Fruit fly (Drosophila melanogaster) whole organism, prepupa: ENCODE results near the gene Aprt.
A peak's percentile ranks its signal among the peaks of the same experiment; 100 is the strongest.

ENCODE experiments used
- Blimp-1 ChIP-seq: fragments of 200-800 bp; sonication (Bioruptor generic); optimal IDR thresholded peaks from 3 replicates; lab custom pipeline; 2017; ENCODE audit warnings: missing biosample characterization, missing genetic modification characterization, mild to moderate bottlenecking, moderate library complexity, missing genetic modification reagents
- CG10669 ChIP-seq: fragments of 200-800 bp; sonication (Bioruptor generic); optimal IDR thresholded peaks from 3 replicates; lab custom pipeline; 2018; ENCODE audit warnings: missing biosample characterization, mild to moderate bottlenecking, missing genetic modification characterization, moderate library complexity
- CG11762 ChIP-seq: fragments of 200-800 bp; sonication (Bioruptor generic); optimal IDR thresholded peaks from 3 replicates; lab custom pipeline; 2016; ENCODE audit warnings: missing biosample characterization, missing genetic modification characterization; ENCODE audit not compliant: insufficient read depth
- CG11902 ChIP-seq: fragments of 200-800 bp; sonication (Bioruptor generic); optimal IDR thresholded peaks from 3 replicates; lab custom pipeline; 2016; ENCODE audit warnings: missing biosample characterization, missing genetic modification characterization
- CG15336 ChIP-seq: fragments of 200-800 bp; sonication (Bioruptor generic); IDR thresholded peaks from 2 replicates; pipeline ENCODE4 v1.3.6; 2022; ENCODE audit warnings: missing biosample characterization, missing genetic modification characterization
- CG1621 ChIP-seq: fragments of 200-800 bp; sonication (Bioruptor generic); optimal IDR thresholded peaks from 3 replicates; lab custom pipeline; 2018; ENCODE audit warnings: missing biosample characterization, mild to moderate bottlenecking, missing genetic modification characterization
- CG16779 ChIP-seq: fragments of 200-800 bp; sonication (Bioruptor generic); optimal IDR thresholded peaks from 3 replicates; lab custom pipeline; 2017; ENCODE audit warnings: missing biosample characterization, mild to moderate bottlenecking, missing genetic modification characterization
- CG31627 ChIP-seq: fragments of 200-800 bp; sonication (Bioruptor generic); optimal IDR thresholded peaks from 3 replicates; lab custom pipeline; 2016; ENCODE audit warnings: missing biosample characterization, missing genetic modification characterization
- CG32006 ChIP-seq: fragments of 200-800 bp; sonication (Bioruptor generic); optimal IDR thresholded peaks from 3 replicates; lab custom pipeline; 2017; ENCODE audit warnings: missing biosample characterization, mild to moderate bottlenecking, missing genetic modification characterization
- CG34406 ChIP-seq: fragments of 200-800 bp; sonication (Bioruptor generic); optimal IDR thresholded peaks from 3 replicates; lab custom pipeline; 2016; ENCODE audit warnings: missing biosample characterization, missing genetic modification characterization
- CG3919 ChIP-seq: fragments of 200-800 bp; sonication (Bioruptor generic); optimal IDR thresholded peaks from 3 replicates; lab custom pipeline; 2016; ENCODE audit warnings: missing biosample characterization, missing genetic modification characterization
- CG4318 ChIP-seq: fragments of 200-800 bp; sonication (Bioruptor generic); optimal IDR thresholded peaks from 3 replicates; lab custom pipeline; 2017; ENCODE audit warnings: missing biosample characterization, mild to moderate bottlenecking, missing genetic modification characterization
- CG6163 ChIP-seq: fragments of 200-800 bp; sonication (Bioruptor generic); IDR thresholded peaks from 3 replicates; pipeline ENCODE4 v1.3.6; 2022; ENCODE audit warnings: missing biosample characterization, missing genetic modification characterization
- CG6276 ChIP-seq: fragments of 200-800 bp; sonication (Bioruptor generic); optimal IDR thresholded peaks from 2 replicates; lab custom pipeline; 2017; ENCODE audit warnings: missing biosample characterization, mild to moderate bottlenecking, missing genetic modification characterization
- CG6792 ChIP-seq: fragments of 200-800 bp; sonication (Bioruptor generic); optimal IDR thresholded peaks from 3 replicates; lab custom pipeline; 2016; ENCODE audit warnings: missing biosample characterization, missing genetic modification characterization
- CG6808 ChIP-seq: fragments of 200-800 bp; sonication (Bioruptor generic); optimal IDR thresholded peaks from 3 replicates; lab custom pipeline; 2017; ENCODE audit warnings: missing biosample characterization, missing genetic modification characterization, mild to moderate bottlenecking, moderate library complexity, missing genetic modification reagents
- CG6854 ChIP-seq: fragments of 200-800 bp; sonication (Bioruptor generic); optimal IDR thresholded peaks from 2 replicates; lab custom pipeline; 2017; ENCODE audit warnings: missing biosample characterization, mild to moderate bottlenecking, missing genetic modification characterization
- CG8119 ChIP-seq: fragments of 200-800 bp; sonication (Bioruptor generic); IDR thresholded peaks from 3 replicates; pipeline ENCODE4 v1.3.6; 2022; ENCODE audit warnings: missing biosample characterization, missing genetic modification characterization
- CG8319 ChIP-seq: fragments of 200-800 bp; sonication (Bioruptor generic); optimal IDR thresholded peaks from 3 replicates; lab custom pipeline; 2016; ENCODE audit warnings: missing biosample characterization, missing genetic modification characterization
- CG8632 ChIP-seq: fragments of 200-800 bp; sonication (Bioruptor generic); optimal IDR thresholded peaks from 3 replicates; lab custom pipeline; 2016; ENCODE audit warnings: missing biosample characterization, missing genetic modification characterization
- CG9139 ChIP-seq: fragments of 200-800 bp; sonication (Bioruptor generic); optimal IDR thresholded peaks from 3 replicates; lab custom pipeline; 2017; ENCODE audit warnings: missing biosample characterization, mild to moderate bottlenecking, missing genetic modification characterization
- Eip78C ChIP-seq: fragments of 200-800 bp; sonication (Bioruptor generic); peaks from one replicate; lab custom pipeline; 2016; ENCODE audit warnings: missing biosample characterization, missing genetic modification characterization
- Ets21C ChIP-seq: fragments of 200-800 bp; sonication (Bioruptor generic); optimal IDR thresholded peaks from 3 replicates; lab custom pipeline; 2016; ENCODE audit warnings: missing biosample characterization, missing genetic modification characterization
- Ets96B ChIP-seq: fragments of 200-800 bp; optimal IDR thresholded peaks from 2 replicates; lab custom pipeline; 2019; ENCODE audit warnings: missing biosample characterization, mild to moderate bottlenecking, missing genetic modification characterization, moderate library complexity
- Hr38 ChIP-seq: sonication (Bioruptor generic); optimal IDR thresholded peaks from 2 replicates; lab custom pipeline; 2016; ENCODE audit warnings: missing biosample characterization, missing genetic modification characterization
- Hr39 ChIP-seq: fragments of 200-800 bp; sonication (Bioruptor generic); optimal IDR thresholded peaks from 2 replicates; lab custom pipeline; 2016; ENCODE audit warnings: missing biosample characterization, missing genetic modification characterization
- Hr4 ChIP-seq: fragments of 200-800 bp; sonication (Bioruptor generic); optimal IDR thresholded peaks from 3 replicates; lab custom pipeline; 2016; ENCODE audit warnings: missing biosample characterization, missing genetic modification characterization
- Lpt ChIP-seq: fragments of 200-800 bp; sonication (Bioruptor generic); optimal IDR thresholded peaks from 3 replicates; lab custom pipeline; 2016; ENCODE audit warnings: missing biosample characterization, missing genetic modification characterization
- Met ChIP-seq: fragments of 200-800 bp; sonication (Bioruptor generic); optimal IDR thresholded peaks from 3 replicates; lab custom pipeline; 2016; ENCODE audit warnings: missing biosample characterization, missing genetic modification characterization
- Smox ChIP-seq: fragments of 200-800 bp; sonication (Bioruptor generic); optimal IDR thresholded peaks from 3 replicates; lab custom pipeline; 2016; ENCODE audit warnings: missing biosample characterization, missing genetic modification characterization
- Sox102F ChIP-seq: fragments of 200-800 bp; sonication (Bioruptor generic); optimal IDR thresholded peaks from 2 replicates; lab custom pipeline; 2016; ENCODE audit warnings: missing biosample characterization, mild to moderate bottlenecking, missing genetic modification characterization
- achi ChIP-seq: fragments of 200-800 bp; sonication (Bioruptor generic); optimal IDR thresholded peaks from 3 replicates; lab custom pipeline; 2016; ENCODE audit warnings: missing biosample characterization, missing genetic modification characterization
- acj6 ChIP-seq: fragments of 200-800 bp; sonication (Bioruptor generic); optimal IDR thresholded peaks from 3 replicates; lab custom pipeline; 2016; ENCODE audit warnings: missing biosample characterization, missing genetic modification characterization
- dac ChIP-seq: fragments of 200-800 bp; sonication (Bioruptor generic); optimal IDR thresholded peaks from 2 replicates; lab custom pipeline; 2017; ENCODE audit warnings: missing biosample characterization, mild to moderate bottlenecking, missing genetic modification characterization
- eg ChIP-seq: fragments of 200-800 bp; sonication (Bioruptor generic); IDR thresholded peaks from 3 replicates; pipeline ENCODE4 v1.3.6; 2022; ENCODE audit warnings: missing biosample characterization, missing genetic modification characterization
- esn ChIP-seq: fragments of 200-800 bp; sonication (Bioruptor generic); optimal IDR thresholded peaks from 2 replicates; lab custom pipeline; 2016; ENCODE audit warnings: missing biosample characterization, mild to moderate bottlenecking, missing genetic modification characterization, moderate library complexity
- fd59A ChIP-seq: fragments of 200-800 bp; sonication (Bioruptor generic); optimal IDR thresholded peaks from 2 replicates; lab custom pipeline; 2017; ENCODE audit warnings: missing biosample characterization, mild to moderate bottlenecking, missing genetic modification characterization, missing genetic modification reagents
- fd85E ChIP-seq: fragments of 200-800 bp; sonication (Bioruptor generic); optimal IDR thresholded peaks from 3 replicates; lab custom pipeline; 2016; ENCODE audit warnings: missing biosample characterization, missing genetic modification characterization
- fkh ChIP-seq: fragments of 200-800 bp; sonication (Bioruptor generic); optimal IDR thresholded peaks from 3 replicates; lab custom pipeline; 2017; ENCODE audit warnings: missing biosample characterization, mild to moderate bottlenecking, missing genetic modification characterization, moderate library complexity
- lz ChIP-seq: fragments of 200-800 bp; sonication (Bioruptor generic); optimal IDR thresholded peaks from 3 replicates; lab custom pipeline; 2016; ENCODE audit warnings: missing biosample characterization, missing genetic modification characterization
- net ChIP-seq: fragments of 200-800 bp; sonication (Bioruptor generic); optimal IDR thresholded peaks from 3 replicates; lab custom pipeline; 2016; ENCODE audit warnings: missing biosample characterization, missing genetic modification characterization
- pdm3 ChIP-seq: fragments of 200-800 bp; sonication (Bioruptor generic); optimal IDR thresholded peaks from 3 replicates; lab custom pipeline; 2016; ENCODE audit warnings: missing biosample characterization, missing genetic modification characterization
- salr ChIP-seq, 2 experiments: fragments of 200-800 bp; sonication (Bioruptor generic); optimal IDR thresholded peaks; 3 replicates each; lab custom pipeline; 2016 to 2018; ENCODE audit warnings: missing biosample characterization in 2 of 2, missing genetic modification characterization in 2 of 2, mild to moderate bottlenecking in 1 of 2
- ss ChIP-seq, 2 experiments: fragments of 200-800 bp; sonication (Bioruptor generic); optimal IDR thresholded peaks; 2 replicates in 1 of 2; 3 replicates in 1 of 2; lab custom pipeline; 2017 to 2018; ENCODE audit warnings: mild to moderate bottlenecking in 2 of 2, missing biosample characterization in 2 of 2, missing genetic modification characterization in 2 of 2, moderate library complexity in 1 of 2
- svp ChIP-seq: fragments of 200-800 bp; sonication (Bioruptor generic); peaks from one replicate; lab custom pipeline; 2016; ENCODE audit warnings: missing biosample characterization, missing genetic modification characterization
- topi ChIP-seq: fragments of 200-800 bp; sonication (Bioruptor generic); optimal IDR thresholded peaks from 3 replicates; lab custom pipeline; 2016; ENCODE audit warnings: missing biosample characterization, missing genetic modification characterization
- vri ChIP-seq: fragments of 200-800 bp; sonication (Bioruptor generic); optimal IDR thresholded peaks from 3 replicates; lab custom pipeline; 2016; ENCODE audit warnings: missing biosample characterization, mild to moderate bottlenecking, missing genetic modification characterization

Gene Aprt

DNA sequence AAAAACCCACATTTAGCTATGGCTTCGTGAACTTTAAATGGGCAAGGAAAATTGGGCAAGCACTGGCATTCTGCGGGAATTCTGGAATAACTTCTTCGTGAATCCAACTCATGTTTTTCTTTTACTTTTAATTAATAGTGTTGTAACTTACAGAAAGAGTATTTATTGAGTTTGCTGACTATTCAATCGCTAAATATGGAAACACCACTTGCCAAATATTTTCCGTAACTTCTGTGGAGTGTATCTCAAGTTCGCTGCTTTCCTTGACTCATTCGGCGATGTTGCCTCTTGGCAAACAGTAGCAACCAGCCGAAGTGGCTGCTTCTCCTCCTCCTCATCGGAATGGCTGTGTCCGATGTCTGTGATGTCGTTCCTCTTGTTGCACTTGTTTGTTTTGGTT, 20.5 kb upstream of the Aprt start (continued):
- peak; percentile 52 for TF ChIP-seq acj6 (GFP tag; lab: Kevin White, UChicago)
- no peak for TF ChIP-seq CG11762
- no peak for TF ChIP-seq CG6163 (GFP tag; lab: Robert Waterston, UW)
- peak; percentile 11 for TF ChIP-seq Sox102F (GFP tag; lab: Kevin White, UChicago)
- TF ChIP-seq net: peak; percentile 52
- no peak for TF ChIP-seq fd85E
- peak; percentile 41 for TF ChIP-seq achi
- TF ChIP-seq CG9139 (GFP tag; lab: Kevin White, UChicago): no peak
- TF ChIP-seq CG8632 (GFP tag; lab: Kevin White, UChicago): peak; percentile 33
- TF ChIP-seq salr (GFP tag; optimal IDR thresholded peaks at IDR 0.05; lab: Kevin White, UChicago): peak in 1 of 2 experiments; percentile 10
- peak; percentile 24 for TF ChIP-seq CG6792 (GFP tag; lab: Kevin White, UChicago)
- peak; percentile 22 for TF ChIP-seq Met (GFP tag; lab: Kevin White, UChicago)
- peak; percentile 75 for TF ChIP-seq Hr4 (GFP tag; lab: Kevin White, UChicago)
- TF ChIP-seq CG8119 (GFP tag; lab: Robert Waterston, UW): peak; percentile 66; the same call in 2 of the 3 replicates
- TF ChIP-seq Eip78C (GFP tag; lab: Kevin White, UChicago): peak; percentile 91
- peak; percentile 56 for TF ChIP-seq CG3919 (GFP tag; lab: Kevin White, UChicago)
- TF ChIP-seq Ets96B (tag; lab: Kevin White, UChicago): peak; percentile 0
- TF ChIP-seq ss (GFP tag; optimal IDR thresholded peaks at IDR 0.05; lab: Kevin White, UChicago): no peak
- peak; percentile 69 for TF ChIP-seq dac (GFP tag; lab: Kevin White, UChicago)
- TF ChIP-seq CG34406: peak; percentile 43
- TF ChIP-seq svp: peak; percentile 49
- TF ChIP-seq CG31627 (GFP tag; lab: Kevin White, UChicago): peak; percentile 16
- no peak for TF ChIP-seq CG6854 (GFP tag; lab: Kevin White, UChicago)
- TF ChIP-seq Hr39 (GFP tag; lab: Kevin White, UChicago): peak; percentile 11
- peak; percentile 25 for TF ChIP-seq Smox
- peak; percentile 41 for TF ChIP-seq CG11902 (GFP tag; lab: Kevin White, UChicago)
- peak; percentile 32 for TF ChIP-seq Lpt (GFP tag; lab: Kevin White, UChicago)
- no peak for TF ChIP-seq CG16779 (tag; lab: Kevin White, UChicago)
- no peak for TF ChIP-seq CG8319 (GFP tag; lab: Kevin White, UChicago)
- TF ChIP-seq CG6276: peak; percentile 62
- TF ChIP-seq Hr38 (GFP tag; lab: Kevin White, UChicago): no peak
- peak; percentile 71 for TF ChIP-seq CG4318 (GFP tag; lab: Kevin White, UChicago)

DNA sequence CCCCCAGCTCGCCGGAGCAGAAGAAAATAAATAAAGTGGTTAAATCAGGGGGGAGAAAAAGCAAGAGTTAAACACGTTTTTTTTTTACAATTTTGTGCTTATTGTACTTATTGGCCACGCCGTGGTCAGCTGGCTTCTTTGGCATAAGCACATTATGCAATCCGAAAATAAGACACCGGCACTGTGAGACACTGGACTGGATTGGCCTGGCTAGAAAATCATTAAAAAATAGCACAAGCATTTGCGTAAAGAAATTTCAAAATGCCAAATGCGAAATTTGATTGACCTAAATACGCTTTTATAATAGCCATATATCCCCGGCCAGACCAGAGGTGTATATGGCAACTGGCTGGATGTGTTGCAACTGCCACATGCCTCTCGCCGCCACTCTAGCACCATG, 19.6 kb upstream of the Aprt start:
- TF ChIP-seq CG10669 (GFP tag; lab: Kevin White, UChicago) (no peak), CG15336 (GFP tag; lab: Robert Waterston, UW) (peak; percentile 38; the same call in 1 of the 2 replicates), CG32006 (peak; percentile 56), CG9139 (GFP tag; lab: Kevin White, UChicago) (no peak), fd59A (GFP tag; lab: Kevin White, UChicago) (no peak), CG8119 (GFP tag; lab: Robert Waterston, UW) (0 out of 3 replicates have a peak, but pooled peaks have one; percentile 16), Eip78C (GFP tag; lab: Kevin White, UChicago) (peak; percentile 65), eg (GFP tag; lab: Robert Waterston, UW) (peak; percentile 38; the same call in 2 of the 3 replicates), CG6276 (peak; percentile 5), Blimp-1 (GFP tag; lab: Kevin White, UChicago) (no peak)

DNA sequence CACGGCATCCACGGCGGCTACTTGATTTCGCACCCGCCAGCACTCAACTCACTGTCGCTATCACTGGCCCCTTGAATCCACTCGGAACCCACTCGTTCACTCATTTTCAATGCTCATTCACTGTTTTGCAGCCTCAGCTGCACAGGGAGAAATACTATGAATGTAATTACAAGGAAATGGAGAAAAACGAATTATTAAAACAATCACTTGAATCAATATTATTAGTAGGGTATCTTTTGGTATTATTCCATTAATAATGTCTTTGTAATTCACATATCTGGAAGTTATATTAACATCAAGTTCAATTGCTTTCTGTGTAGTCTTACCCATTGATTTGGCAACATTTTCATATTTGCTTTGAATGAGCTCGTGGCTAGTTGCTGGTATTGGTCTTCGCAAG, 15.8 kb upstream of the Aprt start:
- peak; percentile 41 for TF ChIP-seq pdm3 (GFP tag; lab: Kevin White, UChicago)
- TF ChIP-seq CG1621 (tag; lab: Kevin White, UChicago): no peak
- peak; percentile 43 for TF ChIP-seq CG11762
- no peak for TF ChIP-seq esn (GFP tag; lab: Kevin White, UChicago)
- peak; percentile 66 for TF ChIP-seq achi
- TF ChIP-seq Ets96B (tag; lab: Kevin White, UChicago): peak; percentile 26
- no peak for TF ChIP-seq CG6808 (GFP tag; lab: Kevin White, UChicago)
- peak; percentile 77 for TF ChIP-seq CG32006
- TF ChIP-seq CG6163 (GFP tag; lab: Robert Waterston, UW): peak; percentile 87
- TF ChIP-seq Lpt (GFP tag; lab: Kevin White, UChicago): peak; percentile 30
- no peak for TF ChIP-seq Ets21C (GFP tag; lab: Kevin White, UChicago)
- TF ChIP-seq lz: no peak
- TF ChIP-seq topi (GFP tag; lab: Kevin White, UChicago): no peak
- no peak for TF ChIP-seq CG6792 (GFP tag; lab: Kevin White, UChicago)
- TF ChIP-seq CG10669 (GFP tag; lab: Kevin White, UChicago): peak; percentile 8
- peak in 1 of 2 experiments; percentile 4 for TF ChIP-seq salr (GFP tag; optimal IDR thresholded peaks at IDR 0.05; lab: Kevin White, UChicago)
- TF ChIP-seq vri (GFP tag; lab: Kevin White, UChicago): no peak
- TF ChIP-seq fkh (GFP tag; lab: Kevin White, UChicago): no peak
- peak; percentile 33 for TF ChIP-seq dac (GFP tag; lab: Kevin White, UChicago)
- TF ChIP-seq CG9139 (GFP tag; lab: Kevin White, UChicago): no peak
- TF ChIP-seq svp: peak; percentile 53
- TF ChIP-seq eg (GFP tag; lab: Robert Waterston, UW): peak; percentile 95
